Fruit fly (Drosophila melanogaster): ENCODE measurements around the gene CG6621.

CG6621 gene

DNA sequence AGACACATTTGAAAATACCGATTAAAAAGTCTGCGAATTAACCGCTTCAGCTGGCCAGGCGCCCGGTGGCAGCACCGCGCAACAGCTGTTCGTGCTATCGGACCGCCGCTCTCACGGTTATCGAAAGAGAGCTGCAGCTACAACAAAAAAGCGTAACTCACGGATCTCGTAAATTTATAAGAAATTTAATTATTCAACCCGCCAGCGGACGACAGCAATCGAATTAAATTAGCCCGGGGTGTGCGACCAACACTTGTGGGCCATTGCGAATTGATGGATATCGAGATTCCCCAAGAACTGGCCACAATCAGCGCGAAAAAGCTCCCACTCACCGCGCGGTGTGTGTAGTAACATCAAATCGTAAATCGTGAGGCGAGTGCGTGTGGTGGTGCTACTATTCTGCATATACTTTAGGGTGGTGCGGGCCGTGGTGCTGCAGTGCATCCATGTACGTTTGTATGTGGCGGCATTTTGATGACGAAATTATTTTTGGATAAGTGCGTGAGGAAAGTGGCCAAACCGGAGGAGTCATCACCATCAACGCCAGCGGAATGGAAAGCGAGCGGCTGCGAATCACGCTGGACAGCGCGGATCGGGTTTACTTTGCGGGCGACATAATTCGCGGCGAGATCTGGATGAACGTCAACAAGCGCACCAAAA is 7.8 kb downstream of the CG6621 start, which contains the start of gene Leash (continued):
- TF ChIP-seq knrl (GFP tag; IDR thresholded peaks at IDR 0.05; ENCODE audit: partially characterized antibody): peak; percentile 26; the same call in 1 of the 3 replicates
- TF ChIP-seq CG7928 (GFP tag; optimal IDR thresholded peaks at IDR 0.05): no peak
- TF ChIP-seq H2.0 (GFP tag; IDR thresholded peaks at IDR 0.05): no peak
- no peak for TF ChIP-seq mam (GFP tag; optimal IDR thresholded peaks at IDR 0.05)
- no peak for TF ChIP-seq HLHmδ (GFP tag; optimal IDR thresholded peaks at IDR 0.05)
- no peak for TF ChIP-seq CG1233 (GFP tag; optimal IDR thresholded peaks at IDR 0.05)
- no peak for TF ChIP-seq Six4 (GFP tag; optimal IDR thresholded peaks at IDR 0.05)
- no peak for TF ChIP-seq B-H2 (GFP tag; optimal IDR thresholded peaks at IDR 0.05)
- TF ChIP-seq Lim3 (GFP tag; IDR thresholded peaks at IDR 0.05): no peak
- TF ChIP-seq her (GFP tag; optimal IDR thresholded peaks at IDR 0.05): no peak
- no peak for TF ChIP-seq CG5953 (GFP tag; IDR thresholded peaks at IDR 0.05)
- TF ChIP-seq NfI (GFP tag; optimal IDR thresholded peaks at IDR 0.05): no peak
- no peak for TF ChIP-seq CG7357 (GFP tag; IDR thresholded peaks at IDR 0.05)
- no peak for TF ChIP-seq Dfd (GFP tag; optimal IDR thresholded peaks at IDR 0.05)
- no peak for TF ChIP-seq CG3847 (GFP tag; IDR thresholded peaks at IDR 0.05)
- peak; percentile 27; the same call in 1 of the 3 replicates for TF ChIP-seq Aef1 (GFP tag; IDR thresholded peaks at IDR 0.05)
- TF ChIP-seq CG9932 (GFP tag; IDR thresholded peaks at IDR 0.05): no peak
- TF ChIP-seq Asciz (GFP tag; optimal IDR thresholded peaks at IDR 0.05): no peak
- TF ChIP-seq bsh (GFP tag; optimal IDR thresholded peaks at IDR 0.05): peak in 1 of 2 experiments; percentile 7
- TF ChIP-seq CG34422 (GFP tag; IDR thresholded peaks at IDR 0.05): peak; percentile 59; the same call in 1 of the 3 replicates
- TF ChIP-seq CG12236 (GFP tag; optimal IDR thresholded peaks at IDR 0.05): no peak
- no peak for TF ChIP-seq CG10321 (GFP tag; IDR thresholded peaks at IDR 0.05)
- TF ChIP-seq CTCF (GFP tag; optimal IDR thresholded peaks at IDR 0.05): peak; percentile 9
- TF ChIP-seq Bdp1 (GFP tag; optimal IDR thresholded peaks at IDR 0.05): no peak
- TF ChIP-seq Oli (tag; optimal IDR thresholded peaks at IDR 0.05): no peak
- TF ChIP-seq CG4282 (GFP tag; optimal IDR thresholded peaks at IDR 0.05): no peak
- no peak for TF ChIP-seq CG30020 (tag; optimal IDR thresholded peaks at IDR 0.05)
- no peak for TF ChIP-seq pita (GFP tag; optimal IDR thresholded peaks at IDR 0.05)
- TF ChIP-seq Elba2 (GFP tag; optimal IDR thresholded peaks at IDR 0.05): no peak
- TF ChIP-seq CG18262 (tag; optimal IDR thresholded peaks at IDR 0.05): no peak
- TF ChIP-seq CG1647 (GFP tag; optimal IDR thresholded peaks at IDR 0.05): no peak
- TF ChIP-seq wor (GFP tag; IDR thresholded peaks at IDR 0.05): no peak
- no peak for TF ChIP-seq Camta (GFP tag; optimal IDR thresholded peaks at IDR 0.05)
- no peak for TF ChIP-seq Gsc (GFP tag; IDR thresholded peaks at IDR 0.05)
- TF ChIP-seq ttk (GFP tag; IDR thresholded peaks at IDR 0.05): no peak
- TF ChIP-seq wdn (GFP tag; IDR thresholded peaks at IDR 0.05): no peak
- TF ChIP-seq stc (GFP tag; IDR thresholded peaks at IDR 0.05): no peak
- TF ChIP-seq Hr39 (optimal IDR thresholded peaks at IDR 0.05): no peak
- no peak for TF ChIP-seq CG12219 (GFP tag; optimal IDR thresholded peaks at IDR 0.05)
- TF ChIP-seq ewg (GFP tag; optimal IDR thresholded peaks at IDR 0.05): no peak
- no peak for TF ChIP-seq dan (GFP tag; IDR thresholded peaks at IDR 0.05)
- TF ChIP-seq Lpt (GFP tag; optimal IDR thresholded peaks at IDR 0.05): no peak
- TF ChIP-seq run (tag; optimal IDR thresholded peaks at IDR 0.05): no peak
- TF ChIP-seq ap (GFP tag; IDR thresholded peaks at IDR 0.05): no peak
- no peak for TF ChIP-seq odd (GFP tag; optimal IDR thresholded peaks at IDR 0.05)
- no peak for TF ChIP-seq grn (GFP tag; optimal IDR thresholded peaks at IDR 0.05)
